Worm (Caenorhabditis elegans) whole organism, late embryonic: ENCODE measurements around the gene jhdm-1.

Experiments
- Y22D7AL.16 ChIP-seq: sonication (generic microtip); optimal IDR thresholded peaks from 2 replicates; lab custom pipeline; 2016; ENCODE audit warnings: missing genetic modification characterization, missing compliant biosample characterization
- ama-1 ChIP-seq: fragments of 150-350 bp; optimal IDR thresholded peaks from 2 replicates; lab custom pipeline; 2014
- ceh-22 ChIP-seq: sonication (generic microtip); optimal IDR thresholded peaks from 2 replicates; lab custom pipeline; 2017; ENCODE audit warnings: missing biosample characterization, missing genetic modification characterization
- ceh-30 ChIP-seq: fragments of 150-350 bp; optimal IDR thresholded peaks from 2 replicates; lab custom pipeline; 2014; ENCODE audit warnings: missing biosample characterization, missing genetic modification characterization
- ceh-45 ChIP-seq: fragments of 200-800 bp; sonication (Bioruptor generic); IDR thresholded peaks from 2 replicates; pipeline ENCODE4 v1.3.6; 2022; ENCODE audit warnings: missing genetic modification reagents, missing genetic modification characterization, missing compliant biosample characterization
- fkh-10 ChIP-seq: fragments of 150-350 bp; optimal IDR thresholded peaks from 2 replicates; lab custom pipeline; 2014; ENCODE audit warnings: missing biosample characterization, missing genetic modification reagents, missing genetic modification characterization
- nhr-11 ChIP-seq: fragments of 150-350 bp; optimal IDR thresholded peaks from 2 replicates; lab custom pipeline; 2014; ENCODE audit warnings: missing biosample characterization, missing genetic modification characterization
- pat-9 ChIP-seq: fragments of 200-800 bp; sonication (Bioruptor generic); optimal IDR thresholded peaks from 2 replicates; lab custom pipeline; 2018; ENCODE audit warnings: mild to moderate bottlenecking, missing genetic modification characterization, moderate library complexity, missing compliant biosample characterization
- pqm-1 ChIP-seq: sonication (generic microtip); optimal IDR thresholded peaks from 2 replicates; lab custom pipeline; 2016; ENCODE audit warnings: missing genetic modification characterization, missing compliant biosample characterization
- rnt-1 ChIP-seq: sonication (generic microtip); optimal IDR thresholded peaks from 2 replicates; lab custom pipeline; 2016; ENCODE audit warnings: missing genetic modification characterization, missing compliant biosample characterization
- tbx-2 ChIP-seq: sonication (generic microtip); optimal IDR thresholded peaks from 2 replicates; lab custom pipeline; 2016; ENCODE audit warnings: missing genetic modification characterization, missing compliant biosample characterization
- tbx-7 ChIP-seq: sonication (generic microtip); optimal IDR thresholded peaks from 2 replicates; lab custom pipeline; 2016; ENCODE audit warnings: missing genotype, missing genetic modification characterization, missing compliant biosample characterization
- unc-55 ChIP-seq: sonication (generic microtip); optimal IDR thresholded peaks from 2 replicates; lab custom pipeline; 2017; ENCODE audit warnings: missing biosample characterization, missing genetic modification reagents, missing genetic modification characterization

ce11 chrIII:6489493-6489892 lies 35.2 kb downstream of the jhdm-1 start, which contains the start of gene rpt-3:
- TF ChIP-seq tbx-2 (tag; lab: Kevin White, UChicago): no peak
- no peak for TF ChIP-seq unc-55 (GFP tag; lab: Kevin White, UChicago)
- no peak for TF ChIP-seq ceh-30 (tag; lab: Kevin White, UChicago)
- no peak for TF ChIP-seq nhr-11 (tag; lab: Kevin White, UChicago)
- TF ChIP-seq pat-9 (tag; lab: Kevin White, UChicago): no peak
- TF ChIP-seq fkh-10 (GFP tag; lab: Kevin White, UChicago): no peak
- TF ChIP-seq Y22D7AL.16 (tag; lab: Kevin White, UChicago): no peak
- no peak for TF ChIP-seq ama-1
- no peak for TF ChIP-seq ceh-22 (tag; lab: Kevin White, UChicago)
- no peak for TF ChIP-seq rnt-1
- no peak for TF ChIP-seq ceh-45
- no peak for TF ChIP-seq tbx-7 (tag; lab: Kevin White, UChicago)
- no peak for TF ChIP-seq pqm-1
